Fruit fly (Drosophila melanogaster): ENCODE data around the gene AdoR.

The AdoR gene

dm6 chr3R:30134063-30135047 lies 15.1 kb downstream of the AdoR start, which contains the start of gene Tpi:
TSS of gene Tpi (minus strand) at chr3R:30134599.
- TF ChIP-seq Pif1B (GFP tag; optimal IDR thresholded peaks at IDR 0.05) (no peak), CG10348 (GFP tag; IDR thresholded peaks at IDR 0.05) (no peak), CG9948 (tag; optimal IDR thresholded peaks at IDR 0.05) (peak; percentile 25), CG32121 (GFP tag; IDR thresholded peaks at IDR 0.05) (no peak), CG34367 (tag; optimal IDR thresholded peaks at IDR 0.05) (peak; percentile 49), fd96Ca (GFP tag; IDR thresholded peaks at IDR 0.05) (0 out of 3 replicates have a peak, but pooled peaks have one; percentile 12), Ets98B (GFP tag; IDR thresholded peaks at IDR 0.05) (peak; percentile 73), CG8159 (tag; optimal IDR thresholded peaks at IDR 0.05) (no peak), CG8301 (tag; optimal IDR thresholded peaks at IDR 0.05) (no peak), EcR (GFP tag; optimal IDR thresholded peaks at IDR 0.05) (no peak), CG4496 (GFP tag; IDR thresholded peaks at IDR 0.05) (peak; percentile 66; the same call in 2 of the 3 replicates), CG12605 (GFP tag; IDR thresholded peaks at IDR 0.05) (no peak), CG15710 (tag; optimal IDR thresholded peaks at IDR 0.05) (peak; percentile 29), CG13204 (GFP tag; optimal IDR thresholded peaks at IDR 0.05) (no peak), rn (GFP tag; IDR thresholded peaks at IDR 0.05) (no peak)

- no peak for TF ChIP-seq rn (GFP tag; IDR thresholded peaks at IDR 0.05)
- TF ChIP-seq CG4496 (GFP tag; IDR thresholded peaks at IDR 0.05), result no peak
- no peak for TF ChIP-seq Pif1A (GFP tag; optimal IDR thresholded peaks at IDR 0.05)
- no peak for TF ChIP-seq D1 (tag; optimal IDR thresholded peaks at IDR 0.05)
- no peak for TF ChIP-seq CG17806 (tag; optimal IDR thresholded peaks at IDR 0.05)
- TF ChIP-seq CG34367 (tag; optimal IDR thresholded peaks at IDR 0.05), result no peak
- no peak for TF ChIP-seq CG14655 (GFP tag; optimal IDR thresholded peaks at IDR 0.05)
- no peak for TF ChIP-seq EcR (GFP tag; optimal IDR thresholded peaks at IDR 0.05)
- no peak for TF ChIP-seq Pif1B (GFP tag; optimal IDR thresholded peaks at IDR 0.05)
- TF ChIP-seq CG8301 (tag; optimal IDR thresholded peaks at IDR 0.05), result no peak
- no peak for TF ChIP-seq Snoo (tag; optimal IDR thresholded peaks at IDR 0.05)
- no peak for TF ChIP-seq CG10348 (GFP tag; IDR thresholded peaks at IDR 0.05)
- TF ChIP-seq CG13204 (GFP tag; optimal IDR thresholded peaks at IDR 0.05), result no peak
- no peak for TF ChIP-seq CG12605 (GFP tag; IDR thresholded peaks at IDR 0.05)
- no peak for TF ChIP-seq CG9948 (tag; optimal IDR thresholded peaks at IDR 0.05)
- no peak for TF ChIP-seq Ets98B (GFP tag; IDR thresholded peaks at IDR 0.05)
- no peak for TF ChIP-seq CG8159 (tag; optimal IDR thresholded peaks at IDR 0.05)
Measured at dm6 chr3R:30132295-30132694, 17.1 kb downstream of the AdoR start, which contains the start of gene CG31029. TSS of gene CG31029 (minus strand) at chr3R:30132395.

dm6 chr3R:30129019-30129418 lies 20.4 kb downstream of the AdoR start, which contains the start of gene Ppi1:
TSS of gene Ppi1 (minus strand) at chr3R:30129119.
- no peak for TF ChIP-seq CG12605 (GFP tag; IDR thresholded peaks at IDR 0.05)

dm6 chr3R:30124635-30125034 lies 24.8 kb downstream of the AdoR start, which contains the start of gene CG45073:
TSS of gene CG45073 (minus strand) at chr3R:30124735.
- no peak for TF ChIP-seq CG12605 (GFP tag; IDR thresholded peaks at IDR 0.05)
- TF ChIP-seq CG14655 (GFP tag; optimal IDR thresholded peaks at IDR 0.05), result no peak
- TF ChIP-seq CG17806 (tag; optimal IDR thresholded peaks at IDR 0.05), result no peak
- no peak for TF ChIP-seq CG32121 (GFP tag; IDR thresholded peaks at IDR 0.05)
- TF ChIP-seq CG34367 (tag; optimal IDR thresholded peaks at IDR 0.05), result no peak
- TF ChIP-seq fd96Ca (GFP tag; IDR thresholded peaks at IDR 0.05), result no peak
- no peak for TF ChIP-seq Ets98B (GFP tag; IDR thresholded peaks at IDR 0.05)
- TF ChIP-seq D1 (tag; optimal IDR thresholded peaks at IDR 0.05), result no peak
- no peak for TF ChIP-seq rn (GFP tag; IDR thresholded peaks at IDR 0.05)
- no peak for TF ChIP-seq CG10348 (GFP tag; IDR thresholded peaks at IDR 0.05)
- no peak for TF ChIP-seq gl (tag; optimal IDR thresholded peaks at IDR 0.05)
- TF ChIP-seq EcR (GFP tag; optimal IDR thresholded peaks at IDR 0.05), result no peak
- no peak for TF ChIP-seq CG8159 (tag; optimal IDR thresholded peaks at IDR 0.05)
- no peak for TF ChIP-seq CG4496 (GFP tag; IDR thresholded peaks at IDR 0.05)

- TF ChIP-seq CG32121 (GFP tag; IDR thresholded peaks at IDR 0.05) (no peak), CG10348 (GFP tag; IDR thresholded peaks at IDR 0.05) (no peak), Snoo (tag; optimal IDR thresholded peaks at IDR 0.05) (no peak), fd96Ca (GFP tag; IDR thresholded peaks at IDR 0.05) (no peak), CG12605 (GFP tag; IDR thresholded peaks at IDR 0.05) (no peak), rn (GFP tag; IDR thresholded peaks at IDR 0.05) (no peak), D1 (tag; optimal IDR thresholded peaks at IDR 0.05) (no peak), CG15710 (tag; optimal IDR thresholded peaks at IDR 0.05) (no peak), CG8159 (tag; optimal IDR thresholded peaks at IDR 0.05) (no peak)
Measured at dm6 chr3R:30123163-30123562, 26.2 kb downstream of the AdoR start, which contains the start of gene CG45072. TSS of gene CG45072 (minus strand) at chr3R:30123263.

- TF ChIP-seq D1 (tag; optimal IDR thresholded peaks at IDR 0.05) (no peak), Ets98B (GFP tag; IDR thresholded peaks at IDR 0.05) (no peak), CG32121 (GFP tag; IDR thresholded peaks at IDR 0.05) (no peak), EcR (GFP tag; optimal IDR thresholded peaks at IDR 0.05) (no peak), fd96Ca (GFP tag; IDR thresholded peaks at IDR 0.05) (no peak), CG8301 (tag; optimal IDR thresholded peaks at IDR 0.05) (no peak), CG17806 (tag; optimal IDR thresholded peaks at IDR 0.05) (no peak), Pif1A (GFP tag; optimal IDR thresholded peaks at IDR 0.05) (no peak), CG10348 (GFP tag; IDR thresholded peaks at IDR 0.05) (no peak)
Measured at dm6 chr3R:30121731-30122130, 27.7 kb downstream of the AdoR start.

All from whole organism, pupa.